Fruit fly (Drosophila melanogaster) whole organism, embryonic: Measurements from ENCODE around the gene mthl1.

Experiments used
- Antp ChIP-seq: fragments of 200-800 bp; sonication (Bioruptor generic); optimal IDR thresholded peaks from 3 replicates; lab custom pipeline; 2016; ENCODE audit warnings: missing biosample characterization, missing genetic modification characterization
- Bgb ChIP-seq: fragments of 200-800 bp; sonication (Bioruptor generic); IDR thresholded peaks from 2 replicates; pipeline ENCODE4 v1.3.6; 2022; ENCODE audit warnings: missing biosample characterization, missing genetic modification characterization; ENCODE audit not compliant: partially characterized antibody
- CG1024 ChIP-seq: fragments of 200-800 bp; sonication (Bioruptor generic); IDR thresholded peaks from 2 replicates; pipeline ENCODE4 v1.3.6; 2022; ENCODE audit warnings: missing biosample characterization, missing genetic modification characterization
- CG10267 ChIP-seq: fragments of 200-800 bp; sonication (Bioruptor generic); optimal IDR thresholded peaks from 2 replicates; lab custom pipeline; 2018; ENCODE audit warnings: missing biosample characterization, mild to moderate bottlenecking, missing genetic modification characterization, moderate library complexity
- CG10565 ChIP-seq: fragments of 200-800 bp; sonication (Bioruptor generic); optimal IDR thresholded peaks from 3 replicates; lab custom pipeline; 2016; ENCODE audit warnings: missing biosample characterization, mild to moderate bottlenecking, missing genetic modification characterization
- CG11456 ChIP-seq: fragments of 200-800 bp; sonication (Bioruptor generic); IDR thresholded peaks from 3 replicates; pipeline ENCODE4 v1.3.6; 2022; ENCODE audit warnings: missing biosample characterization, missing genetic modification characterization
- CG11504 ChIP-seq: fragments of 200-800 bp; sonication (Bioruptor generic); optimal IDR thresholded peaks from 3 replicates; lab custom pipeline; 2019; ENCODE audit warnings: missing biosample characterization, mild to moderate bottlenecking, missing genetic modification characterization, moderate library complexity
- CG12659 ChIP-seq: fragments of 200-800 bp; sonication (Bioruptor generic); optimal IDR thresholded peaks from 3 replicates; lab custom pipeline; 2017; ENCODE audit warnings: mild to moderate bottlenecking, missing biosample characterization, missing genetic modification reagents, missing genetic modification characterization
- CG14441 ChIP-seq: fragments of 200-800 bp; sonication (Bioruptor generic); IDR thresholded peaks from 2 replicates; pipeline ENCODE4 v1.3.6; 2022; ENCODE audit warnings: missing biosample characterization, missing genetic modification characterization
- CG1647 ChIP-seq: fragments of 200-800 bp; sonication (Bioruptor generic); optimal IDR thresholded peaks from 3 replicates; lab custom pipeline; 2016; ENCODE audit warnings: missing biosample characterization, missing genetic modification characterization
- CG17186 ChIP-seq: fragments of 200-800 bp; sonication (Bioruptor generic); optimal IDR thresholded peaks from 3 replicates; lab custom pipeline; 2017; ENCODE audit warnings: missing biosample characterization, missing genetic modification reagents, missing genetic modification characterization
- CG17612 ChIP-seq: fragments of 200-800 bp; sonication (Bioruptor generic); IDR thresholded peaks from 2 replicates; pipeline ENCODE4 v1.3.6; 2022; ENCODE audit warnings: missing biosample characterization, missing genetic modification characterization
- CG17802 ChIP-seq: fragments of 200-800 bp; sonication (Bioruptor generic); optimal IDR thresholded peaks from 2 replicates; lab custom pipeline; 2018; ENCODE audit warnings: missing biosample characterization, mild to moderate bottlenecking, missing genetic modification characterization, moderate library complexity
- CG2202 ChIP-seq: fragments of 200-800 bp; sonication (Bioruptor generic); optimal IDR thresholded peaks from 2 replicates; lab custom pipeline; 2018; ENCODE audit warnings: missing biosample characterization, mild to moderate bottlenecking, missing genetic modification characterization
- CG2678 ChIP-seq: fragments of 200-800 bp; sonication (Bioruptor generic); optimal IDR thresholded peaks from 3 replicates; lab custom pipeline; 2019; ENCODE audit warnings: missing biosample characterization, mild to moderate bottlenecking, missing genetic modification characterization, moderate library complexity
- CG2712 ChIP-seq: fragments of 200-800 bp; optimal IDR thresholded peaks from 3 replicates; lab custom pipeline; 2019; ENCODE audit warnings: missing biosample characterization, mild to moderate bottlenecking, missing genetic modification characterization, moderate library complexity
- CG31441 ChIP-seq: fragments of 200-800 bp; sonication (Bioruptor generic); IDR thresholded peaks from 2 replicates; pipeline ENCODE4 v1.3.6; 2022; ENCODE audit warnings: missing biosample characterization, missing genetic modification characterization
- CG3407 ChIP-seq: fragments of 200-800 bp; sonication (Bioruptor generic); optimal IDR thresholded peaks from 2 replicates; lab custom pipeline; 2018; ENCODE audit warnings: missing biosample characterization, mild to moderate bottlenecking, missing genetic modification characterization
- CG34224 ChIP-seq: fragments of 200-800 bp; sonication (Bioruptor generic); IDR thresholded peaks from 3 replicates; pipeline ENCODE4 v1.3.6; 2022; ENCODE audit warnings: missing biosample characterization, missing genetic modification characterization; ENCODE audit not compliant: partially characterized antibody
- CG34376 ChIP-seq: fragments of 200-800 bp; sonication (Bioruptor generic); optimal IDR thresholded peaks from 2 replicates; lab custom pipeline; 2018; ENCODE audit warnings: missing biosample characterization, mild to moderate bottlenecking, missing genetic modification characterization
- CG6272 ChIP-seq: fragments of 200-800 bp; sonication (Bioruptor generic); IDR thresholded peaks from 2 replicates; pipeline ENCODE4 v1.3.6; 2022; ENCODE audit warnings: missing biosample characterization, missing genetic modification characterization
- CG6683 ChIP-seq: fragments of 200-800 bp; sonication (Bioruptor generic); optimal IDR thresholded peaks from 2 replicates; lab custom pipeline; 2017; ENCODE audit warnings: missing biosample characterization, mild to moderate bottlenecking, missing genetic modification characterization, missing genetic modification reagents
- CG6689 ChIP-seq: fragments of 200-800 bp; sonication (Bioruptor generic); IDR thresholded peaks from 2 replicates; pipeline ENCODE4 v1.3.6; 2022; ENCODE audit warnings: missing biosample characterization, missing genetic modification characterization
- CG6854 ChIP-seq: fragments of 200-800 bp; sonication (Bioruptor generic); optimal IDR thresholded peaks from 3 replicates; lab custom pipeline; 2017; ENCODE audit warnings: missing biosample characterization, mild to moderate bottlenecking, missing genetic modification characterization
- CG7928 ChIP-seq: fragments of 200-800 bp; sonication (Bioruptor generic); optimal IDR thresholded peaks from 2 replicates; lab custom pipeline; 2017; ENCODE audit warnings: missing biosample characterization, mild to moderate bottlenecking, missing genetic modification characterization
- CG8089 ChIP-seq: fragments of 200-800 bp; sonication (Bioruptor generic); optimal IDR thresholded peaks from 3 replicates; lab custom pipeline; 2016; ENCODE audit warnings: missing biosample characterization, missing genetic modification characterization
- CG8765 ChIP-seq: fragments of 200-800 bp; sonication (Bioruptor generic); IDR thresholded peaks from 2 replicates; pipeline ENCODE4 v1.3.6; 2022; ENCODE audit warnings: missing biosample characterization, missing genetic modification characterization
- CG8924 ChIP-seq: fragments of 200-800 bp; optimal IDR thresholded peaks from 3 replicates; lab custom pipeline; 2019; ENCODE audit warnings: missing biosample characterization, mild to moderate bottlenecking, missing genetic modification characterization, moderate library complexity
- CG9817 ChIP-seq: fragments of 200-800 bp; sonication (Bioruptor generic); optimal IDR thresholded peaks from 2 replicates; lab custom pipeline; 2018; ENCODE audit warnings: missing biosample characterization, mild to moderate bottlenecking, missing genetic modification characterization, moderate library complexity
- D ChIP-seq, 2 experiments: fragments of 200-800 bp in 1 of 2; fragments of >200 bp in 1 of 2; sonication (Bioruptor generic) in 1 of 2; optimal IDR thresholded peaks; 2 replicates in 1 of 2; 3 replicates in 1 of 2; lab custom pipeline; 2017; ENCODE audit warnings: mild to moderate bottlenecking in 1 of 2, missing biosample characterization in 1 of 2, missing genetic modification characterization in 1 of 2, missing genetic modification reagents in 1 of 2
- Deaf1 ChIP-seq: fragments of 200-800 bp; optimal IDR thresholded peaks from 3 replicates; lab custom pipeline; 2019; ENCODE audit warnings: missing biosample characterization, mild to moderate bottlenecking, missing genetic modification characterization, moderate library complexity
- Meics ChIP-seq: fragments of 200-800 bp; sonication (Bioruptor generic); optimal IDR thresholded peaks from 2 replicates; lab custom pipeline; 2017; ENCODE audit warnings: missing biosample characterization, mild to moderate bottlenecking, missing genetic modification characterization
- NK7.1 ChIP-seq: fragments of 200-800 bp; sonication (Bioruptor generic); optimal IDR thresholded peaks from 3 replicates; lab custom pipeline; 2016; ENCODE audit warnings: missing biosample characterization, missing genetic modification characterization
- Taf1 ChIP-seq: fragments of 200-800 bp; sonication (Bioruptor generic); IDR thresholded peaks from 2 replicates; pipeline ENCODE4 v1.3.6; 2022; ENCODE audit warnings: missing biosample characterization, missing genetic modification characterization
- bsh ChIP-seq, 2 experiments: fragments of 200-800 bp; sonication (Bioruptor generic); optimal IDR thresholded peaks; 2 replicates each; lab custom pipeline; 2017 to 2018; ENCODE audit warnings: mild to moderate bottlenecking in 2 of 2, missing biosample characterization in 2 of 2, missing genetic modification characterization in 2 of 2, moderate library complexity in 1 of 2
- cato ChIP-seq: fragments of 200-800 bp; sonication (Bioruptor generic); optimal IDR thresholded peaks from 2 replicates; lab custom pipeline; 2016; ENCODE audit warnings: missing biosample characterization, missing genetic modification characterization, borderline replicate concordance
- cg ChIP-seq: fragments of 200-800 bp; sonication (Bioruptor generic); optimal IDR thresholded peaks from 3 replicates; lab custom pipeline; 2019; ENCODE audit warnings: missing biosample characterization, mild to moderate bottlenecking, missing genetic modification characterization, moderate library complexity
- dm ChIP-seq: fragments of 200-800 bp; sonication (Bioruptor generic); optimal IDR thresholded peaks from 3 replicates; lab custom pipeline; 2016; ENCODE audit warnings: missing biosample characterization, missing genetic modification characterization
- gt ChIP-seq: fragments of 200-800 bp; sonication (Bioruptor generic); IDR thresholded peaks from 2 replicates; pipeline ENCODE4 v1.3.6; 2022; ENCODE audit warnings: missing biosample characterization, missing genetic modification characterization
- kay ChIP-seq: fragments of 200-800 bp; sonication (Bioruptor generic); optimal IDR thresholded peaks from 2 replicates; lab custom pipeline; 2016; ENCODE audit warnings: missing biosample characterization, missing genetic modification characterization
- lilli ChIP-seq: fragments of 200-800 bp; sonication (Bioruptor generic); optimal IDR thresholded peaks from 3 replicates; lab custom pipeline; 2016; ENCODE audit warnings: missing biosample characterization, missing genetic modification characterization
- lola ChIP-seq, 3 experiments: fragments of >200 bp in 2 of 3; fragments of 200-800 bp in 1 of 3; sonication (Bioruptor generic) in 1 of 3; optimal IDR thresholded peaks; 2 replicates each; lab custom pipeline; 2017 to 2019; ENCODE audit warnings: missing biosample characterization in 3 of 3, missing genetic modification characterization in 3 of 3, mild to moderate bottlenecking in 1 of 3, moderate library complexity in 1 of 3
- nerfin-1 ChIP-seq: fragments of 200-800 bp; sonication (Bioruptor generic); optimal IDR thresholded peaks from 3 replicates; lab custom pipeline; 2019; ENCODE audit warnings: missing biosample characterization, mild to moderate bottlenecking, missing genetic modification characterization, moderate library complexity
- org-1 ChIP-seq: fragments of 200-800 bp; sonication (Bioruptor generic); optimal IDR thresholded peaks from 2 replicates; lab custom pipeline; 2017; ENCODE audit warnings: missing biosample characterization, missing genetic modification characterization
- phol ChIP-seq: fragments of 200-800 bp; sonication (Bioruptor generic); optimal IDR thresholded peaks from 3 replicates; lab custom pipeline; 2018; ENCODE audit warnings: missing biosample characterization, mild to moderate bottlenecking, missing genetic modification characterization, moderate library complexity
- ranshi ChIP-seq: fragments of 200-800 bp; sonication (Bioruptor generic); IDR thresholded peaks from 2 replicates; pipeline ENCODE4 v1.3.6; 2022; ENCODE audit warnings: missing biosample characterization, missing genetic modification characterization
- seq ChIP-seq: fragments of 200-800 bp; sonication (Bioruptor generic); IDR thresholded peaks from 2 replicates; pipeline ENCODE4 v1.3.6; 2022; ENCODE audit warnings: missing biosample characterization, missing genetic modification characterization
- sim ChIP-seq: fragments of 200-800 bp; sonication (Bioruptor generic); IDR thresholded peaks from 2 replicates; pipeline ENCODE4 v1.3.6; 2022; ENCODE audit warnings: missing biosample characterization, missing genetic modification characterization
- sima ChIP-seq: fragments of 200-800 bp; sonication (Bioruptor generic); optimal IDR thresholded peaks from 2 replicates; lab custom pipeline; 2016; ENCODE audit warnings: missing biosample characterization, missing genetic modification characterization
- trem ChIP-seq: fragments of 200-800 bp; optimal IDR thresholded peaks from 3 replicates; lab custom pipeline; 2019; ENCODE audit warnings: missing biosample characterization, mild to moderate bottlenecking, missing genetic modification characterization, moderate library complexity
- yki ChIP-seq: fragments of >200 bp; optimal IDR thresholded peaks from 3 replicates; lab custom pipeline; 2018

The mthl1 gene

DNA sequence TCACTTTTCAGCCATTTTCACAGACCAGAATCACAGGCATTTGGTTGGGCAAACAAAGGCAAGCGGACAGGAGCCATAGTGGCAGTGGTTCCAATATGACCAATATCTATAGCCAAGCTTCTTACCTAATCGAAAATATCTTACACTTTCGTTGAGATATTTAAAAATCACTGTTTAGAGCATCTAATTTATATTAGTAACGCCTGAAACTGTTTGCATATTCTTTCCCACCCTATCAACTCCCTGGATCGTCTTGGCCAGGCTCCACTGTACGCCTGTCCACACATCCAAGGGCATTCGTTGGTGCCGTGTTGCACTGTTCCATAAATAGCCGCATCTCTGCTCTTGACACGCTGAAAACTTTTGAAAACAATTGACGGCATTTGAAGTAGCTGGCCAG, 49.7 kb downstream of the mthl1 start (continued):
- peak; percentile 11 for TF ChIP-seq nerfin-1 (tag; lab: Kevin White, UChicago)
- TF ChIP-seq trem (tag; lab: Kevin White, UChicago): no peak
- TF ChIP-seq CG34224: no peak
- no peak for TF ChIP-seq CG6272 (GFP tag; lab: Robert Waterston, UW)
- no peak for TF ChIP-seq CG7928 (GFP tag; lab: Kevin White, UChicago)
- TF ChIP-seq CG17612: no peak
- no peak for TF ChIP-seq yki (lab: Kevin White, UChicago)
- no peak for TF ChIP-seq D (optimal IDR thresholded peaks at IDR 0.05; lab: Kevin White, UChicago)
- peak; percentile 24 for TF ChIP-seq D (GFP tag; optimal IDR thresholded peaks at IDR 0.05; lab: Kevin White, UChicago)
- no peak for TF ChIP-seq CG11456
- peak; percentile 18 to 59 for TF ChIP-seq bsh (GFP tag; optimal IDR thresholded peaks at IDR 0.05; lab: Kevin White, UChicago)
- no peak for TF ChIP-seq cg (GFP tag; lab: Kevin White, UChicago)
- TF ChIP-seq org-1: no peak
- no peak for TF ChIP-seq dm
- no peak for TF ChIP-seq Deaf1 (tag; lab: Kevin White, UChicago)
- TF ChIP-seq Bgb (GFP tag; lab: Robert Waterston, UW): no peak
- TF ChIP-seq CG8765 (GFP tag; lab: Robert Waterston, UW): no peak
- TF ChIP-seq seq (GFP tag; lab: Robert Waterston, UW): no peak
- TF ChIP-seq phol: peak; percentile 35
- TF ChIP-seq Taf1 (GFP tag; lab: Robert Waterston, UW): no peak
- no peak for TF ChIP-seq CG6683
- TF ChIP-seq CG8089: peak; percentile 7
- TF ChIP-seq gt (GFP tag; lab: Robert Waterston, UW): no peak
- TF ChIP-seq Meics (GFP tag; lab: Kevin White, UChicago): no peak
- TF ChIP-seq CG2202 (tag; lab: Kevin White, UChicago): no peak
- no peak for TF ChIP-seq CG8924
- 0 out of 2 replicates have a peak, but pooled peaks have one; percentile 17 for TF ChIP-seq ranshi (GFP tag; lab: Robert Waterston, UW)
- no peak for TF ChIP-seq CG17186
- no peak for TF ChIP-seq CG10565 (GFP tag; lab: Kevin White, UChicago)
- no peak for TF ChIP-seq sima (GFP tag; lab: Kevin White, UChicago)
- no peak for TF ChIP-seq kay (GFP tag; lab: Kevin White, UChicago)
- no peak for TF ChIP-seq CG10267 (tag; lab: Kevin White, UChicago)
- peak; percentile 54 for TF ChIP-seq CG14441 (GFP tag; lab: Robert Waterston, UW)
- peak; percentile 9 for TF ChIP-seq Antp (GFP tag; lab: Kevin White, UChicago)
- no peak for TF ChIP-seq CG11504 (tag; lab: Kevin White, UChicago)
- no peak for TF ChIP-seq CG1647 (GFP tag; lab: Kevin White, UChicago)
- no peak for TF ChIP-seq cato (GFP tag; lab: Kevin White, UChicago)
- peak; percentile 13; the same call in 1 of the 2 replicates for TF ChIP-seq CG31441 (GFP tag; lab: Robert Waterston, UW)
- TF ChIP-seq lola (GFP tag; optimal IDR thresholded peaks at IDR 0.05; lab: Kevin White, UChicago): no peak
- TF ChIP-seq CG6854 (GFP tag; lab: Kevin White, UChicago): no peak
- peak; percentile 42; the same call in 1 of the 2 replicates for TF ChIP-seq CG6689 (GFP tag; lab: Robert Waterston, UW)
- no peak for TF ChIP-seq CG12659 (GFP tag; lab: Kevin White, UChicago)
- TF ChIP-seq NK7.1 (GFP tag; lab: Kevin White, UChicago): no peak
- TF ChIP-seq CG17802: no peak
- TF ChIP-seq CG34376 (GFP tag; lab: Kevin White, UChicago): no peak
- no peak for TF ChIP-seq CG3407 (GFP tag; lab: Kevin White, UChicago)
- no peak for TF ChIP-seq sim
- peak; percentile 23 for TF ChIP-seq CG2678 (tag; lab: Kevin White, UChicago)
- no peak for TF ChIP-seq lilli
- no peak for TF ChIP-seq CG1024 (GFP tag; lab: Robert Waterston, UW)
- TF ChIP-seq CG2712 (tag; lab: Kevin White, UChicago): peak; percentile 12
- TF ChIP-seq CG9817 (tag; lab: Kevin White, UChicago): no peak
